Worm (Caenorhabditis elegans) whole organism, L2 larva: ENCODE results near the gene nas-20.

Source experiments
- C34F6.9 ChIP-seq: fragments of 150-350 bp; optimal IDR thresholded peaks from 2 replicates; lab custom pipeline; 2014; ENCODE audit warnings: missing biosample characterization, missing genetic modification characterization
- Y55F3AM.14 ChIP-seq: fragments of 200-800 bp; sonication (Bioruptor generic); optimal IDR thresholded peaks from 2 replicates; lab custom pipeline; 2018; ENCODE audit warnings: mild to moderate bottlenecking, missing genetic modification characterization, missing compliant biosample characterization
- alr-1 ChIP-seq: fragments of 150-350 bp; optimal IDR thresholded peaks from 2 replicates; lab custom pipeline; 2014; ENCODE audit warnings: missing biosample characterization, missing genetic modification characterization
- aly-2 ChIP-seq: fragments of 150-350 bp; optimal IDR thresholded peaks from 2 replicates; lab custom pipeline; 2014; ENCODE audit warnings: missing biosample characterization, missing genetic modification characterization
- ama-1 ChIP-seq: fragments of 150-350 bp; optimal IDR thresholded peaks from 2 replicates; lab custom pipeline; 2018; ENCODE audit warnings: inconsistent platforms
- blmp-1 ChIP-seq: sonication (generic microtip); optimal IDR thresholded peaks from 2 replicates; lab custom pipeline; 2017; ENCODE audit warnings: missing genetic modification characterization, mild to moderate bottlenecking, missing compliant biosample characterization, antibody characterized with exemption, moderate library complexity; ENCODE audit not compliant: insufficient read depth
- ceh-16 ChIP-seq: fragments of 150-350 bp; optimal IDR thresholded peaks from 2 replicates; lab custom pipeline; 2014; ENCODE audit warnings: missing biosample characterization, missing genetic modification characterization
- crh-2 ChIP-seq: sonication (generic microtip); optimal IDR thresholded peaks from 2 replicates; lab custom pipeline; 2017; ENCODE audit warnings: missing biosample characterization, missing genetic modification characterization
- elt-3 ChIP-seq: sonication (generic microtip); optimal IDR thresholded peaks from 2 replicates; lab custom pipeline; 2017; ENCODE audit warnings: missing biosample characterization, missing genetic modification characterization
- fos-1 ChIP-seq: fragments of 150-350 bp; optimal IDR thresholded peaks from 2 replicates; lab custom pipeline; 2014; ENCODE audit warnings: missing biosample characterization, missing genetic modification characterization
- gmeb-1 ChIP-seq: fragments of 150-350 bp; optimal IDR thresholded peaks from 2 replicates; lab custom pipeline; 2014; ENCODE audit warnings: missing biosample characterization, missing genetic modification characterization
- lin-11 ChIP-seq: fragments of 150-350 bp; sonication (generic microtip); optimal IDR thresholded peaks from 2 replicates; lab custom pipeline; 2014; ENCODE audit warnings: missing biosample characterization, missing genetic modification characterization, inconsistent platforms, mixed read lengths
- mab-5 ChIP-seq: fragments of 150-350 bp; optimal IDR thresholded peaks from 2 replicates; lab custom pipeline; 2014; ENCODE audit warnings: missing biosample characterization, missing genetic modification characterization
- mbf-1 ChIP-seq: sonication (generic microtip); optimal IDR thresholded peaks from 2 replicates; lab custom pipeline; 2017; ENCODE audit warnings: missing biosample characterization, missing genetic modification characterization
- nhr-129 ChIP-seq: fragments of 150-350 bp; optimal IDR thresholded peaks from 2 replicates; lab custom pipeline; 2014; ENCODE audit warnings: missing biosample characterization, missing genetic modification characterization
- nhr-23 ChIP-seq: fragments of 150-350 bp; optimal IDR thresholded peaks from 2 replicates; lab custom pipeline; 2014; ENCODE audit warnings: missing biosample characterization, missing genetic modification reagents, missing genetic modification characterization
- nhr-25 ChIP-seq: fragments of 150-350 bp; sonication (generic microtip); optimal IDR thresholded peaks from 3 replicates; lab custom pipeline; 2014; ENCODE audit warnings: missing biosample characterization, missing genetic modification characterization
- nhr-6 ChIP-seq: fragments of 150-350 bp; optimal IDR thresholded peaks from 2 replicates; lab custom pipeline; 2014; ENCODE audit warnings: missing biosample characterization, missing genetic modification characterization
- nhr-77 ChIP-seq: fragments of 150-350 bp; optimal IDR thresholded peaks from 2 replicates; lab custom pipeline; 2014; ENCODE audit warnings: missing biosample characterization, missing genetic modification characterization
- sem-4 ChIP-seq: fragments of 150-350 bp; optimal IDR thresholded peaks from 2 replicates; lab custom pipeline; 2014; ENCODE audit warnings: missing biosample characterization, missing genetic modification reagents, missing genetic modification characterization
- sma-9 ChIP-seq, 2 experiments: fragments of 150-350 bp in 1 of 2; sonication (generic microtip) in 1 of 2; optimal IDR thresholded peaks; 2 replicates each; lab custom pipeline; 2014 to 2016; ENCODE audit warnings: missing genetic modification characterization in 2 of 2, mild to moderate bottlenecking in 1 of 2, missing biosample characterization in 1 of 2, missing compliant biosample characterization in 1 of 2, missing genetic modification reagents in 1 of 2, moderate library complexity in 1 of 2
- unc-55 ChIP-seq: fragments of 150-350 bp; sonication (generic microtip); optimal IDR thresholded peaks from 3 replicates; lab custom pipeline; 2014; ENCODE audit warnings: missing biosample characterization, missing genetic modification reagents, missing genetic modification characterization
- unc-62 ChIP-seq: fragments of 150-350 bp; optimal IDR thresholded peaks from 2 replicates; lab custom pipeline; 2014; ENCODE audit warnings: missing biosample characterization, missing genetic modification reagents, missing genetic modification characterization
- zag-1 ChIP-seq: fragments of 150-350 bp; optimal IDR thresholded peaks from 2 replicates; lab custom pipeline; 2014; ENCODE audit warnings: missing biosample characterization, missing genetic modification characterization
- ztf-1 ChIP-seq: fragments of 200-800 bp; sonication (Bioruptor generic); conservative IDR thresholded peaks from 2 replicates; pipeline ENCODE4 v1.3.6; 2022; ENCODE audit warnings: missing genetic modification characterization, missing compliant biosample characterization
- ztf-11 ChIP-seq: sonication (generic microtip); optimal IDR thresholded peaks from 2 replicates; lab custom pipeline; 2017; ENCODE audit warnings: missing biosample characterization, missing genetic modification characterization
- ztf-4 ChIP-seq: fragments of 150-350 bp; optimal IDR thresholded peaks from 2 replicates; lab custom pipeline; 2014; ENCODE audit warnings: missing biosample characterization, missing genetic modification characterization

nas-20 gene

ce11 chrV:11428728-11429127, 43.4 kb downstream of the nas-20 start:
- TF ChIP-seq ztf-11 (tag; lab: Kevin White, UChicago) (no peak), C34F6.9 (tag; lab: Kevin White, UChicago) (peak; percentile 36), nhr-23 (tag; lab: Kevin White, UChicago) (no peak), zag-1 (peak; percentile 43), unc-55 (no peak)
- TF ChIP-seq, all 48 proteins: peak for 2

- TF ChIP-seq nhr-25 (no peak), gmeb-1 (no peak), sem-4 (no peak), ztf-4 (tag; lab: Kevin White, UChicago) (no peak), blmp-1 (no peak), lin-11 (tag; lab: Kevin White, UChicago) (no peak), unc-62 (no peak), nhr-129 (tag; lab: Kevin White, UChicago) (no peak), aly-2 (tag; lab: Kevin White, UChicago) (no peak), sma-9 (GFP tag; optimal IDR thresholded peaks at IDR 0.05; lab: Kevin White, UChicago) (no peak), sma-9 (tag; optimal IDR thresholded peaks at IDR 0.05; lab: Kevin White, UChicago) (no peak), mbf-1 (tag; lab: Kevin White, UChicago) (no peak), ama-1 (lab: Kevin White, UChicago) (no peak), ceh-16 (tag; lab: Kevin White, UChicago) (no peak), mab-5 (tag; lab: Kevin White, UChicago) (no peak), zag-1 (no peak), crh-2 (tag; lab: Kevin White, UChicago) (no peak), ztf-1 (GFP tag; lab: Robert Waterston, UW) (no peak), fos-1 (tag; lab: Kevin White, UChicago) (no peak), alr-1 (tag; lab: Kevin White, UChicago) (no peak)
Measured at ce11 chrV:11424565-11424964, 47.5 kb downstream of the nas-20 start, which contains the start of gene T26H10.2. TSS of gene T26H10.2 (minus strand) at chrV:11424665.

ce11 chrV:11421605-11422004, 50.5 kb downstream of the nas-20 start, which contains the start of gene des-2:
TSS of gene des-2 (minus strand) at chrV:11421705.
- TF ChIP-seq sem-4 (no peak), elt-3 (tag; lab: Kevin White, UChicago) (no peak), nhr-6 (no peak), aly-2 (tag; lab: Kevin White, UChicago) (no peak), Y55F3AM.14 (GFP tag; lab: Kevin White, UChicago) (no peak), nhr-77 (tag; lab: Kevin White, UChicago) (no peak)
